Fruit fly (Drosophila melanogaster): ENCODE measurements around the gene Tnpo-SR.

Tnpo-SR gene

dm6 chr2L:2759654-2760053 lies at the start of gene Tnpo-SR, which contains the start of the genes HemK2 and Snapin (continued):
- TF ChIP-seq CG8119 (GFP tag; IDR thresholded peaks at IDR 0.05) (peak; percentile 76; the same call in 2 of the 3 replicates), CG16779 (tag; optimal IDR thresholded peaks at IDR 0.05) (peak; percentile 53), CG15336 (GFP tag; IDR thresholded peaks at IDR 0.05) (peak; percentile 83), Sox102F (GFP tag; optimal IDR thresholded peaks at IDR 0.05) (peak; percentile 90), Eip93F (GFP tag; optimal IDR thresholded peaks at IDR 0.05) (peak; percentile 87), CG11902 (GFP tag; optimal IDR thresholded peaks at IDR 0.05) (peak; percentile 91), CG6792 (GFP tag; optimal IDR thresholded peaks at IDR 0.05) (peak; percentile 89), achi (GFP tag; optimal IDR thresholded peaks at IDR 0.05) (peak; percentile 87)

dm6 chr2L:2720368-2720767 lies 39.4 kb upstream of the Tnpo-SR start:
- TF ChIP-seq Smox (GFP tag; optimal IDR thresholded peaks at IDR 0.05), result no peak
- TF ChIP-seq CG11902 (GFP tag; optimal IDR thresholded peaks at IDR 0.05), result no peak
- TF ChIP-seq svp (GFP tag), result peak; percentile 48
- no peak for TF ChIP-seq Eip93F (GFP tag; optimal IDR thresholded peaks at IDR 0.05)
- peak; percentile 2 for TF ChIP-seq pdm3 (GFP tag; optimal IDR thresholded peaks at IDR 0.05)
- TF ChIP-seq CG3919 (GFP tag; optimal IDR thresholded peaks at IDR 0.05), result no peak
- TF ChIP-seq lz (GFP tag; optimal IDR thresholded peaks at IDR 0.05), result peak; percentile 2
- TF ChIP-seq net (GFP tag; optimal IDR thresholded peaks at IDR 0.05), result peak; percentile 1
- no peak for TF ChIP-seq CG1621 (tag; optimal IDR thresholded peaks at IDR 0.05)
- TF ChIP-seq esn (GFP tag; optimal IDR thresholded peaks at IDR 0.05), result no peak
- TF ChIP-seq CG8632 (GFP tag; optimal IDR thresholded peaks at IDR 0.05), result no peak
- peak; percentile 41 for TF ChIP-seq Eip78C (GFP tag)
- TF ChIP-seq Sox14 (GFP tag; optimal IDR thresholded peaks at IDR 0.05), result no peak
- no peak for TF ChIP-seq CG6854 (GFP tag; optimal IDR thresholded peaks at IDR 0.05)
- no peak for TF ChIP-seq salr (GFP tag; optimal IDR thresholded peaks at IDR 0.05)
- TF ChIP-seq CG11762 (GFP tag; optimal IDR thresholded peaks at IDR 0.05; ENCODE audit: insufficient read depth), result no peak
- no peak for TF ChIP-seq Sox102F (GFP tag; optimal IDR thresholded peaks at IDR 0.05)
- 0 out of 3 replicates have a peak, but pooled peaks have one; percentile 18 for TF ChIP-seq CG6163 (GFP tag; IDR thresholded peaks at IDR 0.05)
- no peak for TF ChIP-seq achi (GFP tag; optimal IDR thresholded peaks at IDR 0.05)
- TF ChIP-seq CG15336 (GFP tag; IDR thresholded peaks at IDR 0.05), result peak; percentile 32; the same call in 1 of the 2 replicates
- TF ChIP-seq CG3032 (tag; optimal IDR thresholded peaks at IDR 0.05), result no peak
- peak; percentile 4 for TF ChIP-seq Ets21C (GFP tag; optimal IDR thresholded peaks at IDR 0.05)
- no peak for TF ChIP-seq dac (GFP tag; optimal IDR thresholded peaks at IDR 0.05)
- TF ChIP-seq OdsH (GFP tag; optimal IDR thresholded peaks at IDR 0.05), result peak; percentile 14
- no peak for TF ChIP-seq Eip75B (GFP tag; optimal IDR thresholded peaks at IDR 0.05)

dm6 chr2L:2721317-2721716 lies 38.4 kb upstream of the Tnpo-SR start:
- TF ChIP-seq fd59A (GFP tag; optimal IDR thresholded peaks at IDR 0.05), result peak; percentile 4
- TF ChIP-seq CG3919 (GFP tag; optimal IDR thresholded peaks at IDR 0.05), result no peak
- TF ChIP-seq Sox15 (GFP tag; optimal IDR thresholded peaks at IDR 0.05), result no peak
- no peak for TF ChIP-seq CG8119 (GFP tag; IDR thresholded peaks at IDR 0.05)
- TF ChIP-seq CG8632 (GFP tag; optimal IDR thresholded peaks at IDR 0.05), result no peak
- TF ChIP-seq eg (GFP tag; IDR thresholded peaks at IDR 0.05), result 0 out of 3 replicates have a peak, but pooled peaks have one; percentile 21
- TF ChIP-seq Hr4 (GFP tag; optimal IDR thresholded peaks at IDR 0.05), result peak; percentile 3
- no peak for TF ChIP-seq esn (GFP tag; optimal IDR thresholded peaks at IDR 0.05)
- peak; percentile 65 for TF ChIP-seq svp (GFP tag)
- no peak for TF ChIP-seq CG6854 (GFP tag; optimal IDR thresholded peaks at IDR 0.05)
- 0 out of 3 replicates have a peak, but pooled peaks have one; percentile 22 for TF ChIP-seq CG6163 (GFP tag; IDR thresholded peaks at IDR 0.05)
- TF ChIP-seq Eip78C (GFP tag), result peak; percentile 40
- TF ChIP-seq vri (GFP tag; optimal IDR thresholded peaks at IDR 0.05), result no peak
- TF ChIP-seq CG32006 (GFP tag; optimal IDR thresholded peaks at IDR 0.05), result no peak

DNA sequence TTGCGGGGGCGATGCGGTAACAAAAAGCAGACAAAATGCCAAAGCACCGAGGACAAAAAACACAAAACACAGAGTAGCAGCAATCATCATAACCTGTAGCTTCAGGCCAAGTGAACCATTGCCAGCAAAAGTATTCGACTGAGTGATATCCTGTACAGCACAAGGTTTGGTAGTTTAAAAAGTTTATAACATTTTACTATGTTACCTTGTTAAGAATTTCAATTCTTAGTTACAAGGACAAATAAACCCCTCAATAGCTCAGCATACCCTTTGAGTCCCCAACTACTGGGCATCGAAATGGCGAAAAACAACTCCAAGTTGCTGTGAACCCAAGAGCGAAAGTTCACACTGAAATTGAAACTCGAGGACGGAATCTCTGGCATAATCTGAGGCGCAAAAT lies 36.6 kb upstream of the Tnpo-SR start:
- TF ChIP-seq Eip75B (GFP tag; optimal IDR thresholded peaks at IDR 0.05) (no peak), CG8119 (GFP tag; IDR thresholded peaks at IDR 0.05) (no peak), CG34406 (GFP tag; optimal IDR thresholded peaks at IDR 0.05) (no peak), eg (GFP tag; IDR thresholded peaks at IDR 0.05) (no peak)
